Worm (Caenorhabditis elegans) whole organism, dauer: ENCODE data around the gene ntc-1.

ENCODE experiments used
- unc-62 ChIP-seq: sonication (generic microtip); optimal IDR thresholded peaks from 2 replicates; lab custom pipeline; 2017; ENCODE audit warnings: missing biosample characterization, missing genetic modification reagents, missing genetic modification characterization

Gene ntc-1

DNA sequence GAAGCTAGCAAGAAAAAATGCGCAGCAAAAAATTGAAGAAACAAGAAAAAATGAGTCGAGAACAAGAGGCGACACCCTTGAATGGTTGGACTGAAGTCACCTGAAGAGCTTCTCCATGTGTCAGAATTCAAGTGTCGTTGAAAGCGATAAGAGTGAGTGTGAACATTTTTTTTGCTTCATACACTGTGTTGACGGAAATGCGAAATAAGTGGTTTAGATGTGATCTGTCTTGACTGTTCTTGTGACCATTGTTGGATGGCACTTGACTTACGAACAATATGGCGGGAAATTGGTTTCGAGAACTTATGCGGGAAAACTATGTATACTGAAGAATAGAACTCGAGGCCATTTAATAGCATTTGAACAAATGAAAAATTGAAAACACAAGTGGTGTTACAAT lies 14.1 kb downstream of the ntc-1 start:
- no peak for TF ChIP-seq unc-62 (GFP tag; lab: Kevin White, UChicago)

DNA sequence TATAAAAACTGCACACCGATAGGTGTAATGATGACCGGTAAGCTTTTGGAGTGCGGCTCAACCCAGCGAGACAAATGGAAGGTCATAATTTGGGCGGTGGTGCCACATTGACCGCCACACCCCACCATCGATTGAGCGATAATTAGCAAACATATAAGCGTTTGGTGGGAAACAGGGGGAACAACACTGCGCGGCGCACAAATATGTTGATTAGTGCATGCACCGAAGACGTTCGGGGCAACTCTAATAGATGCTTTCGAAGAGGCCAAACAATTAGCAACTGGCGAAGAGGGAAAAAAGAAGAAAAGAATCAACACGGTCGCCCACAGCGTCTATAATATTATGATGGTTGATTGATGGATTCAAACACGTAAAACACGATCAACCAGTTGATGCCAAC lies 15.4 kb downstream of the ntc-1 start:
- TF ChIP-seq unc-62 (GFP tag; lab: Kevin White, UChicago) = no peak

DNA sequence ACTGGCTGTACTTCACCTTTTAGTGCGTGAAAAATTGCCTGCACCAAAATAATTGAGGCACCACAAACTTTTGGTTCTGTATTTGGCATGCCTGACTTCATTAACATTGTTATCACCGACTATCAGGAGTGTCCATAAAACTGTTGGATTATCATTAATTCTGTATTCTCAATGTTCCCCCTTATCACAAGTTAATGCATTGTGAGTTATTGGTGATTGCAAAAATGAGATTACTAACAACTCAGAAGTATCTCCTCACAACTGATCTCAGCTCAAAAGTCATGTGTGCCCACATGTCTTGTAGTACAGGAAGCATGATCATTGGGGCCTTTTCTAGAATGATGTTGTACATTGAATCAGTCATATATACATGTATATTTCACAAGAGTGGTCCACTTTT lies 19.8 kb downstream of the ntc-1 start, which contains the start of gene arrd-23:
arrd-23 (plus strand) TSS at position 301 of the 400 bp plus-strand sequence.
- TF ChIP-seq unc-62 (GFP tag; lab: Kevin White, UChicago) = no peak

DNA sequence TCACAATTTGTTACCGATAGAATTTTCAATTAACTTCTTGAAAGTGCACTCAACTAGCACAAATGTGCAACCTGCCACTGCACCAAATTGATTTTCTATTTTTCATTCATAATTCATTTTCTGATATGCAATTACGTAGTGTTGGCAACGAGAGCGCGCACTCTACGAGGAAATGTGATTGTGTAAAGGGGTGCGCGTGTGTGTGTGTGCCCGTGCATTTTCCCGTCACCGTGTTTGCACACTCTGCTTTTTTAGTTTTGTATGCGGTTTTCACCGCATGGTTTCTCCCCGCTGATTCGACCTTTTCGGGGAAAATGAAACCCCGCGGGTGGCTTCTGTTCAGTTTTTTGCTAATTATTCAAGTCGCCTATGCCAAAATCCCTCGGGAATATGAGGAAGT lies 24.3 kb downstream of the ntc-1 start, which contains the start of gene T07F12.2:
T07F12.2 (plus strand) TSS at position 87 of the 400 bp plus-strand sequence.
- no peak for TF ChIP-seq unc-62 (GFP tag; lab: Kevin White, UChicago)

DNA sequence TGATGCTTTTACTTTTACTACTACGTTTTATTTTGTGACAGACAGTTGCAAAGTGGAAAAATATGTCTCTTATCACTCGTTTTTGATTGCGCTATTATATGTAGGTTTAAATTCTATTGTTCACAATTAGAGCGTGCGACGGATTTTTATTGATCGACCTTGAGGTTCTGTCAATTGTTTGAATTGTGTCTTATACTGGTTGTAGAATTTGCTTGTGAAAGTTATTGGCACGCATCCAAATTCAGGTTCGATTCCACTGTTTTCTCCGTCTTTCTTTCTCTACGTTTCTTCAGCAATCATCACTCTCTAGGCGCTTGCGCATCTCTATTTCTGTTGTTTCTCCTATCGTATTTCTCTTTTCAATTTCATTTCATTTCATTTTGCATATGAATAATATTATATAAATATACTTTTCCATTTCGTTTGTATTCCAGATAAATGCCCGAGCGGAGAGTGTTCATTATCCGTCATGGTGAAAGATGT lies 27.8 kb downstream of the ntc-1 start, which contains the start of gene T07F12.1:
T07F12.1 (plus strand) TSS at position 433 of the 483 bp plus-strand sequence.
- no peak for TF ChIP-seq unc-62 (GFP tag; lab: Kevin White, UChicago)

DNA sequence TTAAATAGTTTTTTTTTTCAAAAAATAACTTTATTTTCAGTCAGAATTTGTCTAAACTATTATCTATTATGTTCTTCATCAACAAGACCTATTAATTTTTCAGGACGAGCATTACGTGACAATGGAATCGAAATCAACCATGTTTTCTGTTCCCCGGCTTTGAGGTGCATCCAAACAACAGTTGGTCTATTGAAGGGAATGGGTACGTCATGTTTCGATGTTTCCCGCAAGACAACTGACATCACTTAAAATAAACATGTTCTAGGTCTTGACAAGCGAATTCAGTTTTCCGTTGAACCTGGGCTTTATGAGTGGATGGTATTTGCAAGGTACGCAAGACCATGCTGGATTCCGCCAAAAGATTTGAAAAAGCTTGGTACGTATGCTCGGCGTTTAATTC lies 29.3 kb downstream of the ntc-1 start:
- no peak for TF ChIP-seq unc-62 (GFP tag; lab: Kevin White, UChicago)

DNA sequence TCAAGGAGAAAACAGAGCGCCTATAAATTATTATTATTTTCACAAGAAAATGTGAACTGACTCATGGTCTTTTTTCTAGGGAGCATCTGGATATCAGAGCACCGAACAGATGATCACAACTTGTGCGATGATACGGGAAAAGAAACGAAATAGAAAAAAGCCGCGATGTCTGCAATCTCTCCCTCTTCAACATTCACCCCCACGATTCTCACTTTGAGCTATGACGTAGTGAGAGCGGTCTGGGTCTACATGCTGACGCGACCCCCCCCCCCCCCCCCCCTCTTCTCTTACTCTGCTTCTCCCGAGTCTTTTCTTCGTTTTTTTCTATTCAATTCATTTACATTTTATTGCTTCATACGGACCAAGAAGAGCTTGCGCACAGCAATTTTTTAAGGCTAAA lies 33.7 kb downstream of the ntc-1 start:
- TF ChIP-seq unc-62 (GFP tag; lab: Kevin White, UChicago) = no peak

DNA sequence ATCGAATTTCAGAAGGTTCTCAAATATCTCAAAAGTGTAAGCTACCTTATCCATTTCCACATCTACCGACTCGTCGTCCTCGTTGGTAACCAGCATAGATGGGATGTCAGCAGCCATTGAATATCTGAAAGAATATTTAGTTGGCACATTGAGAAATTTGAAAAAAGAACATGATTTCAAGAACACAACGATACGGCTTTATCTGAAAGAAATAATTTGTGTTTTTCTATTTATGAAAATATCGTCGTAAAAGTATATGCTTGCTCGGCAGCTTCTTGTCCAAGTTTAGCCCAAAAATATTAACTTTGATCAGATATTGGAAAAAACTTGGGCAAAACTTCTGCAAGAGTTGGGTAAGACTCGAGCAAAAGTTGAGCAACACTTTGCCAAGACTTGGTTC lies 34.8 kb downstream of the ntc-1 start, which contains the start of gene T07F12.4:
T07F12.4 (minus strand) TSS at position 130 of the 400 bp plus-strand sequence.
- no peak for TF ChIP-seq unc-62 (GFP tag; lab: Kevin White, UChicago)

DNA sequence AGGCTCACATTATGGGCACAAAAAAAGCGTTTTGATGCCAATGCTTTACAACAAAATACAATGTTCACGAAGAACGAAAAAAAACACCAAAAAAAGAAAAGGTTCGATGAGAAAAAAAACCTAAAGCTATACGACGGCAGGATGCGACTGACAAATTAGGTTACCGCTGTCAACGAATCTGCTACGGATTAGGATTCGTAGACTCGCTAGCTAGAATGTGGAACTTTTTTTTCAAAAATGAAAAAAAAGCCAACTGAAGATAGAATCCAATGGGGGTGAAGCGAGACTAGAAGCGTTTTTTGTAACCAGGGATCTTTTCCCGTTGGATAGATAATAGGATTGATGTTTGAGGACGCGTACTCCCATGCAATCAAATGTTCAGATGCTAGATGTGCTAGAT lies 36.1 kb downstream of the ntc-1 start:
- TF ChIP-seq unc-62 (GFP tag; lab: Kevin White, UChicago) = no peak

DNA sequence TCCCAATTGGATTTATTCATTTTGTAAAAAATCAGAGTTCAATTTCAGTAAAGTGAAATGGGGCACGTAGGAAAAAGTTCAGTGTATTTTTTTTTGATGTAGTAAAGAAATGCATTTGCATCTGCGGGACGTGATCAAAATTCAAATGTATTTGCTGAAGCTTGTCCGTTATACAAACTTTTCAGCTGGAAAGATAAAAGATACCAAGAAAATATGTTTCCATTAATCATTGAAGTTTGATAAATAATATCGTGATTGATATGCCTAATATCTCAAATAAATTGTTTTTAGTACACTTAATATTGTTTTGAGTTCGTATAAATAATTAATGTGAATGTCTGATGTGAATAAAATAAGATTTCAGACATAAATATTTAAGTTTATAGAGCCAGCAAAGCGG lies 36.5 kb downstream of the ntc-1 start:
- no peak for TF ChIP-seq unc-62 (GFP tag; lab: Kevin White, UChicago)

DNA sequence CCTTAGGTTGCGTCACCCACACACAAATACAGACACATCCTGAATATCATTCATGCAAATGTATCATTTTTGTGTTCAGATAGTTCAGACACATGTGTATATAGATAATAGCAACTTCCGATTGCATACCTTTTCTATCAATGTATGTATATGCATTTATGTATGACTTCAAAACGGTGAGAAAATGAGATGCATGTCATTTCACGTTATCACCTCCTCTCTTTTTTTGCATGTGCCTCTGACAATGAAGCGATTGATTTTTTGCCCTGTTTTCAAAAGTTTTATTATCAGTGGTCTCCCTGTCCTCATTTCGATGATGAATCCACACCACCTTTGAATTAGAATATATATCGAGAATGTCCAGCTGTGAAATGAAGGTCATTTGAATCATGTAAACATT lies 39.9 kb downstream of the ntc-1 start, which contains the start of gene K05B2.2:
K05B2.2 (plus strand) TSS at position 278 of the 400 bp plus-strand sequence.
- no peak for TF ChIP-seq unc-62 (GFP tag; lab: Kevin White, UChicago)

DNA sequence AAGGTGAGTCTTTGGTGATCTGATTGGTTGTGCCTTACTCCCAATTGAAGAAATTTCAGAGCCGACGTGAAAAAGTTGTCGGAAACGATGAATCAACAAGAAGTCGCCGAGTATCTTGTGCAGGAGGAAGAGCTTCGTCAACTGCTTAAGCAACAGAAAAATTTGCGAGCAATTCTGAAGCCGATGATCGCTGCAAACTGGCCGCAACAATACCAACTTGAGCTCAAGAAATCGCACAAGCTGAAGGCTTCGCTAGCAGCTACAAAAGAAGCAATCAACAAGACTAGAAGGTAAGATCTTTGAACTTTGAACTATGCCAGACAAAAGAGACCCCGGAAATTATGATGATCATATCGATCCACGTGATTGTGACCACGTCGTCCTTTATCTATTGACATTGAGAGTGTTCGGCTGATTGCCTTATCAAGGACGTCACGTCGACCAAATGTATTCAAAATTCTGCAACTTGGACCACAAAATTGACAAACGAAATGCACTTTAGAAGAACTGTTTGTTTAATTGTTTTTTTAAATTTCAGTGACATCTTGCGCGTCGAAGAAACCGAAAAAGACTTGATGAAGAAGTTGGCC lies 45.5 kb downstream of the ntc-1 start:
- TF ChIP-seq unc-62 (GFP tag; lab: Kevin White, UChicago) = no peak

DNA sequence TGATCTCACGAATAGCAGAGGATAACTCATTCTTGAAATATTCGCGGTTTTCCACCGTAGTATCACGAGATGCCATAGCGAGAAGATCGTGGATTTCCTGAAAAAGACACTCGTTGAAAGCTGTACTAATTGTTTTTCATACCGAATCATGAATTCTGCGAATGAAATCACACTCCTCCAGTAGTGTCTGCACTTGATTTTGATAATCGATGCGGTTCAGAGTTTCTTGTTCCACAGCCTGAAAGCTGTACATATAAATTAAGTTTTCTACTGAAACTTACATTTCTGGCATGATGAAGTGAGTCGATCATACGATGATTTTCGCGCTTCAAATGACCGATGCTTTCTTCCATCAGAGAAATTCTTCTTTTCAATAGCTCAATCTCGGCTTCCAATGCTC lies 48.6 kb downstream of the ntc-1 start:
- TF ChIP-seq unc-62 (GFP tag; lab: Kevin White, UChicago) = no peak

DNA sequence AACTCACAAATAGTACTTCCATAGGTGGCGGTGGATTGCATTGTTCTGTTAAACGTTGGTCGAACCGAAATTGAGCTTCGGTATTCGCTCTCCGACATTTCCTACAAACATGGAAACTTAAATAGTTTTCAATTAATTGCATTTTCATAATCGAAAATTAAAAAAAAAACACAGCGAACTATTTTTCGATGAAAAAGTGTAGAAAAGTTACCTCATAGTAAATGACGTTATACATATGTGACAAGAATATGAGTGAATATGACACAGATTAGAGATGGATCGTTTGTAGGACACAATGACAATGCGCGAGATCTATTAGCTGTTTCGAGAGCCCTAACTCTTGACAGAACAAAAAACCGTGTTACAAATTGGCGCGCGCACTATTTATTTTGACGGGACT lies 50.0 kb downstream of the ntc-1 start, which contains the start of gene ifa-4:
ifa-4 (minus strand) TSS at position 101 of the 400 bp plus-strand sequence.
- no peak for TF ChIP-seq unc-62 (GFP tag; lab: Kevin White, UChicago)
